Fruit fly (Drosophila melanogaster) whole organism, prepupa: ENCODE data around the gene CG3706.

Experiments used
- CG10631 ChIP-seq: fragments of 200-800 bp; sonication (Bioruptor generic); optimal IDR thresholded peaks from 2 replicates; lab custom pipeline; 2016; ENCODE audit warnings: missing biosample characterization, missing genetic modification characterization
- CG10669 ChIP-seq: fragments of 200-800 bp; sonication (Bioruptor generic); optimal IDR thresholded peaks from 3 replicates; lab custom pipeline; 2018; ENCODE audit warnings: missing biosample characterization, mild to moderate bottlenecking, missing genetic modification characterization, moderate library complexity
- CG11294 ChIP-seq: fragments of 200-800 bp; sonication (Bioruptor generic); IDR thresholded peaks from 2 replicates; pipeline ENCODE4 v1.3.6; 2022; ENCODE audit warnings: missing biosample characterization, missing genetic modification characterization
- CG11902 ChIP-seq: fragments of 200-800 bp; sonication (Bioruptor generic); optimal IDR thresholded peaks from 3 replicates; lab custom pipeline; 2016; ENCODE audit warnings: missing biosample characterization, missing genetic modification characterization
- CG1621 ChIP-seq: fragments of 200-800 bp; sonication (Bioruptor generic); optimal IDR thresholded peaks from 3 replicates; lab custom pipeline; 2018; ENCODE audit warnings: missing biosample characterization, mild to moderate bottlenecking, missing genetic modification characterization
- CG31627 ChIP-seq: fragments of 200-800 bp; sonication (Bioruptor generic); optimal IDR thresholded peaks from 3 replicates; lab custom pipeline; 2016; ENCODE audit warnings: missing biosample characterization, missing genetic modification characterization
- CG32006 ChIP-seq: fragments of 200-800 bp; sonication (Bioruptor generic); optimal IDR thresholded peaks from 3 replicates; lab custom pipeline; 2017; ENCODE audit warnings: missing biosample characterization, mild to moderate bottlenecking, missing genetic modification characterization
- CG34406 ChIP-seq: fragments of 200-800 bp; sonication (Bioruptor generic); optimal IDR thresholded peaks from 3 replicates; lab custom pipeline; 2016; ENCODE audit warnings: missing biosample characterization, missing genetic modification characterization
- CG3919 ChIP-seq: fragments of 200-800 bp; sonication (Bioruptor generic); optimal IDR thresholded peaks from 3 replicates; lab custom pipeline; 2016; ENCODE audit warnings: missing biosample characterization, missing genetic modification characterization
- CG4318 ChIP-seq: fragments of 200-800 bp; sonication (Bioruptor generic); optimal IDR thresholded peaks from 3 replicates; lab custom pipeline; 2017; ENCODE audit warnings: missing biosample characterization, mild to moderate bottlenecking, missing genetic modification characterization
- CG6163 ChIP-seq: fragments of 200-800 bp; sonication (Bioruptor generic); IDR thresholded peaks from 3 replicates; pipeline ENCODE4 v1.3.6; 2022; ENCODE audit warnings: missing biosample characterization, missing genetic modification characterization
- CG6276 ChIP-seq: fragments of 200-800 bp; sonication (Bioruptor generic); optimal IDR thresholded peaks from 2 replicates; lab custom pipeline; 2017; ENCODE audit warnings: missing biosample characterization, mild to moderate bottlenecking, missing genetic modification characterization
- CG6792 ChIP-seq: fragments of 200-800 bp; sonication (Bioruptor generic); optimal IDR thresholded peaks from 3 replicates; lab custom pipeline; 2016; ENCODE audit warnings: missing biosample characterization, missing genetic modification characterization
- CG6808 ChIP-seq: fragments of 200-800 bp; sonication (Bioruptor generic); optimal IDR thresholded peaks from 3 replicates; lab custom pipeline; 2017; ENCODE audit warnings: missing biosample characterization, missing genetic modification characterization, mild to moderate bottlenecking, moderate library complexity, missing genetic modification reagents
- CG6854 ChIP-seq: fragments of 200-800 bp; sonication (Bioruptor generic); optimal IDR thresholded peaks from 2 replicates; lab custom pipeline; 2017; ENCODE audit warnings: missing biosample characterization, mild to moderate bottlenecking, missing genetic modification characterization
- CG8319 ChIP-seq: fragments of 200-800 bp; sonication (Bioruptor generic); optimal IDR thresholded peaks from 3 replicates; lab custom pipeline; 2016; ENCODE audit warnings: missing biosample characterization, missing genetic modification characterization
- CG9139 ChIP-seq: fragments of 200-800 bp; sonication (Bioruptor generic); optimal IDR thresholded peaks from 3 replicates; lab custom pipeline; 2017; ENCODE audit warnings: missing biosample characterization, mild to moderate bottlenecking, missing genetic modification characterization
- Eip78C ChIP-seq: fragments of 200-800 bp; sonication (Bioruptor generic); peaks from one replicate; lab custom pipeline; 2016; ENCODE audit warnings: missing biosample characterization, missing genetic modification characterization
- Ets96B ChIP-seq: fragments of 200-800 bp; optimal IDR thresholded peaks from 2 replicates; lab custom pipeline; 2019; ENCODE audit warnings: missing biosample characterization, mild to moderate bottlenecking, missing genetic modification characterization, moderate library complexity
- Gug ChIP-seq: fragments of 200-800 bp; sonication (Bioruptor generic); IDR thresholded peaks from 2 replicates; pipeline ENCODE4 v1.3.6; 2022; ENCODE audit warnings: missing biosample characterization, missing genetic modification characterization
- Hr38 ChIP-seq: sonication (Bioruptor generic); optimal IDR thresholded peaks from 2 replicates; lab custom pipeline; 2016; ENCODE audit warnings: missing biosample characterization, missing genetic modification characterization
- Hr4 ChIP-seq: fragments of 200-800 bp; sonication (Bioruptor generic); optimal IDR thresholded peaks from 3 replicates; lab custom pipeline; 2016; ENCODE audit warnings: missing biosample characterization, missing genetic modification characterization
- OdsH ChIP-seq: fragments of 200-800 bp; sonication (Bioruptor generic); optimal IDR thresholded peaks from 3 replicates; lab custom pipeline; 2016; ENCODE audit warnings: missing biosample characterization, missing genetic modification characterization
- Sox102F ChIP-seq: fragments of 200-800 bp; sonication (Bioruptor generic); optimal IDR thresholded peaks from 2 replicates; lab custom pipeline; 2016; ENCODE audit warnings: missing biosample characterization, mild to moderate bottlenecking, missing genetic modification characterization
- Sox14 ChIP-seq: fragments of 200-800 bp; sonication (Bioruptor generic); optimal IDR thresholded peaks from 3 replicates; lab custom pipeline; 2016; ENCODE audit warnings: missing biosample characterization, missing genetic modification characterization
- acj6 ChIP-seq: fragments of 200-800 bp; sonication (Bioruptor generic); optimal IDR thresholded peaks from 3 replicates; lab custom pipeline; 2016; ENCODE audit warnings: missing biosample characterization, missing genetic modification characterization
- dsx ChIP-seq: fragments of 200-800 bp; optimal IDR thresholded peaks from 3 replicates; lab custom pipeline; 2019; ENCODE audit warnings: missing biosample characterization, mild to moderate bottlenecking, missing genetic modification characterization, moderate library complexity; ENCODE audit not compliant: poor library complexity, severe bottlenecking
- esn ChIP-seq: fragments of 200-800 bp; sonication (Bioruptor generic); optimal IDR thresholded peaks from 2 replicates; lab custom pipeline; 2016; ENCODE audit warnings: missing biosample characterization, mild to moderate bottlenecking, missing genetic modification characterization, moderate library complexity
- fd59A ChIP-seq: fragments of 200-800 bp; sonication (Bioruptor generic); optimal IDR thresholded peaks from 2 replicates; lab custom pipeline; 2017; ENCODE audit warnings: missing biosample characterization, mild to moderate bottlenecking, missing genetic modification characterization, missing genetic modification reagents
- fd85E ChIP-seq: fragments of 200-800 bp; sonication (Bioruptor generic); optimal IDR thresholded peaks from 3 replicates; lab custom pipeline; 2016; ENCODE audit warnings: missing biosample characterization, missing genetic modification characterization
- fkh ChIP-seq: fragments of 200-800 bp; sonication (Bioruptor generic); optimal IDR thresholded peaks from 3 replicates; lab custom pipeline; 2017; ENCODE audit warnings: missing biosample characterization, mild to moderate bottlenecking, missing genetic modification characterization, moderate library complexity
- lz ChIP-seq: fragments of 200-800 bp; sonication (Bioruptor generic); optimal IDR thresholded peaks from 3 replicates; lab custom pipeline; 2016; ENCODE audit warnings: missing biosample characterization, missing genetic modification characterization
- net ChIP-seq: fragments of 200-800 bp; sonication (Bioruptor generic); optimal IDR thresholded peaks from 3 replicates; lab custom pipeline; 2016; ENCODE audit warnings: missing biosample characterization, missing genetic modification characterization
- pdm3 ChIP-seq: fragments of 200-800 bp; sonication (Bioruptor generic); optimal IDR thresholded peaks from 3 replicates; lab custom pipeline; 2016; ENCODE audit warnings: missing biosample characterization, missing genetic modification characterization
- salr ChIP-seq, 2 experiments: fragments of 200-800 bp; sonication (Bioruptor generic); optimal IDR thresholded peaks; 3 replicates each; lab custom pipeline; 2016 to 2018; ENCODE audit warnings: missing biosample characterization in 2 of 2, missing genetic modification characterization in 2 of 2, mild to moderate bottlenecking in 1 of 2
- spab ChIP-seq: fragments of 200-800 bp; sonication (Bioruptor generic); optimal IDR thresholded peaks from 2 replicates; lab custom pipeline; 2017; ENCODE audit warnings: missing biosample characterization, mild to moderate bottlenecking, missing genetic modification characterization, missing genetic modification reagents
- ss ChIP-seq, 2 experiments: fragments of 200-800 bp; sonication (Bioruptor generic); optimal IDR thresholded peaks; 2 replicates in 1 of 2; 3 replicates in 1 of 2; lab custom pipeline; 2017 to 2018; ENCODE audit warnings: mild to moderate bottlenecking in 2 of 2, missing biosample characterization in 2 of 2, missing genetic modification characterization in 2 of 2, moderate library complexity in 1 of 2
- topi ChIP-seq: fragments of 200-800 bp; sonication (Bioruptor generic); optimal IDR thresholded peaks from 3 replicates; lab custom pipeline; 2016; ENCODE audit warnings: missing biosample characterization, missing genetic modification characterization
- vri ChIP-seq: fragments of 200-800 bp; sonication (Bioruptor generic); optimal IDR thresholded peaks from 3 replicates; lab custom pipeline; 2016; ENCODE audit warnings: missing biosample characterization, mild to moderate bottlenecking, missing genetic modification characterization

Gene CG3706

DNA sequence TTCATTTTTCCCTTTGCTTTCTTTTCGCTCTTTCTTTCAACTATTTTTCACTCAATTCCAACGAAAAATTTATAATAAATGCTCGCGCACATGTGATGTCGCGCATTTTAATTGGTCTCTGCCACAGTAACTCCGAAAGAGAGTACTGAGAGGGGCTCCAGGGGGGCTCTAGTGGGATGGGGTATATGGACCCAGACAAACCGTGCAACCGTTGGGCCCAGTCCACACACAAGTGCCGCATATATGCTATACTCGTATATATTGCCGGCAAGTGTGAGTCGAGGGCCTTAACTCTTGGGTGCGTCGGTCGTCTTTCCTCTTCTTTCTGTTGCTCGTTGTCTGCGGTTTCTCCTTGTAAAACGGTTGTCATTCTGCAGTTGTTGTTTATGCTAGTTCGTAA is 33.9 kb downstream of the CG3706 start (continued):
- no peak for TF ChIP-seq fd59A (GFP tag; lab: Kevin White, UChicago)
- peak; percentile 2 for TF ChIP-seq CG1621
- no peak for TF ChIP-seq esn (GFP tag; lab: Kevin White, UChicago)
- no peak for TF ChIP-seq OdsH (GFP tag; lab: Kevin White, UChicago)
- no peak for TF ChIP-seq topi (GFP tag; lab: Kevin White, UChicago)
- no peak for TF ChIP-seq CG31627 (GFP tag; lab: Kevin White, UChicago)
- TF ChIP-seq fkh, result no peak
- TF ChIP-seq CG9139 (GFP tag; lab: Kevin White, UChicago), result no peak
- TF ChIP-seq CG32006 (GFP tag; lab: Kevin White, UChicago), result no peak
- no peak for TF ChIP-seq fd85E (GFP tag; lab: Kevin White, UChicago)
- TF ChIP-seq salr (GFP tag; optimal IDR thresholded peaks at IDR 0.05; lab: Kevin White, UChicago), result no peak
- no peak for TF ChIP-seq CG34406 (GFP tag; lab: Kevin White, UChicago)
- peak; percentile 14 to 25 for TF ChIP-seq ss (GFP tag; optimal IDR thresholded peaks at IDR 0.05; lab: Kevin White, UChicago)
- TF ChIP-seq Sox14 (GFP tag; lab: Kevin White, UChicago), result no peak
- TF ChIP-seq CG10669 (GFP tag; lab: Kevin White, UChicago), result peak; percentile 17
- TF ChIP-seq CG4318, result no peak
- TF ChIP-seq pdm3 (GFP tag; lab: Kevin White, UChicago), result no peak
- TF ChIP-seq dsx (GFP tag; lab: Kevin White, UChicago), result peak; percentile 11
- no peak for TF ChIP-seq CG11902 (GFP tag; lab: Kevin White, UChicago)
- TF ChIP-seq CG6808, result no peak
- TF ChIP-seq CG3919 (GFP tag; lab: Kevin White, UChicago), result peak; percentile 18
- TF ChIP-seq Ets96B (tag; lab: Kevin White, UChicago), result peak; percentile 12
- peak; percentile 37 for TF ChIP-seq net
- TF ChIP-seq CG6163, result peak; percentile 63; the same call in 2 of the 3 replicates
- no peak for TF ChIP-seq CG11294
- TF ChIP-seq Hr38 (GFP tag; lab: Kevin White, UChicago), result no peak
- no peak for TF ChIP-seq CG6276 (GFP tag; lab: Kevin White, UChicago)
- no peak for TF ChIP-seq spab (GFP tag; lab: Kevin White, UChicago)
- TF ChIP-seq CG8319 (GFP tag; lab: Kevin White, UChicago), result no peak
- TF ChIP-seq CG10631 (GFP tag; lab: Kevin White, UChicago), result no peak
- TF ChIP-seq CG6854 (GFP tag; lab: Kevin White, UChicago), result no peak
- peak; percentile 21 for TF ChIP-seq CG6792
- TF ChIP-seq Hr4 (GFP tag; lab: Kevin White, UChicago), result no peak
- peak; percentile 55 for TF ChIP-seq Eip78C (GFP tag; lab: Kevin White, UChicago)
- TF ChIP-seq Sox102F (GFP tag; lab: Kevin White, UChicago), result no peak

DNA sequence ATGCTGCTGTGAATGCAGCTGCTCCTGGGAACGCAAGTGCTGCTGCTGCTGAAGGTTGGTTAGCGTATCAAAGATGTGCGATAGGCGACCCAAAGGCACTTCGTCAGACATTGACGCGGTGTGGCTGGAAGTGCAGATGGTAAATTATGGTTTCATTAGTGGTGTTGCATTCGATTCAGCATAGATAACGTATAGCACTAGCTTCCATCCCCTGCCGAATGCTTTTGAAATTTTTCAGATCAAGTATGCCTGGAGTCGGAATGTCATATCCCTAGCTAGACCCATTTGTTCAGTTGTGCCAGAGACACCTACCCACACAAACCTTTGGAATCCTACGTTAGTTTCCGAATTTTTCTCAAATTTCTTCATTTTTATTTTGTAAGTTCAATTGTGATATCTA is 38.1 kb downstream of the CG3706 start, which contains the start of gene CG11663:
Gene CG11663, plus strand, starts transcription at position 301 of the 400 bp plus-strand sequence.
- TF ChIP-seq Gug (GFP tag; lab: Robert Waterston, UW) (no peak), acj6 (GFP tag; lab: Kevin White, UChicago) (no peak), topi (GFP tag; lab: Kevin White, UChicago) (no peak), Hr4 (GFP tag; lab: Kevin White, UChicago) (no peak), lz (GFP tag; lab: Kevin White, UChicago) (no peak), CG8319 (GFP tag; lab: Kevin White, UChicago) (no peak), dsx (GFP tag; lab: Kevin White, UChicago) (no peak), spab (GFP tag; lab: Kevin White, UChicago) (no peak), Eip78C (GFP tag; lab: Kevin White, UChicago) (no peak), CG6854 (GFP tag; lab: Kevin White, UChicago) (no peak), vri (no peak)
